Worm (Caenorhabditis elegans) whole organism, L2 larva: ENCODE data around the gene C34E10.10.

Experiments
- R02D3.7 ChIP-seq: fragments of 150-350 bp; optimal IDR thresholded peaks from 2 replicates; lab custom pipeline; 2014; ENCODE audit warnings: missing biosample characterization, missing genetic modification characterization
- Y55F3AM.14 ChIP-seq: fragments of 200-800 bp; sonication (Bioruptor generic); optimal IDR thresholded peaks from 2 replicates; lab custom pipeline; 2018; ENCODE audit warnings: mild to moderate bottlenecking, missing genetic modification characterization, missing compliant biosample characterization
- alr-1 ChIP-seq: fragments of 150-350 bp; optimal IDR thresholded peaks from 2 replicates; lab custom pipeline; 2014; ENCODE audit warnings: missing biosample characterization, missing genetic modification characterization
- blmp-1 ChIP-seq: sonication (generic microtip); optimal IDR thresholded peaks from 2 replicates; lab custom pipeline; 2017; ENCODE audit warnings: missing genetic modification characterization, mild to moderate bottlenecking, missing compliant biosample characterization, antibody characterized with exemption, moderate library complexity; ENCODE audit not compliant: insufficient read depth
- ceh-16 ChIP-seq: fragments of 150-350 bp; optimal IDR thresholded peaks from 2 replicates; lab custom pipeline; 2014; ENCODE audit warnings: missing biosample characterization, missing genetic modification characterization
- ceh-82 ChIP-seq: fragments of 150-350 bp; optimal IDR thresholded peaks from 2 replicates; lab custom pipeline; 2014; ENCODE audit warnings: missing biosample characterization, missing genetic modification characterization
- crh-2 ChIP-seq: sonication (generic microtip); optimal IDR thresholded peaks from 2 replicates; lab custom pipeline; 2017; ENCODE audit warnings: missing biosample characterization, missing genetic modification characterization
- dmd-4 ChIP-seq: sonication (generic microtip); optimal IDR thresholded peaks from 2 replicates; lab custom pipeline; 2017; ENCODE audit warnings: missing biosample characterization, missing genetic modification characterization
- egl-27 ChIP-seq: sonication (generic microtip); optimal IDR thresholded peaks from 3 replicates; lab custom pipeline; 2017; ENCODE audit warnings: missing biosample characterization, missing genetic modification reagents, missing genetic modification characterization
- elt-1 ChIP-seq: fragments of 150-350 bp; optimal IDR thresholded peaks from 2 replicates; lab custom pipeline; 2014; ENCODE audit warnings: missing biosample characterization, missing genetic modification characterization
- elt-3 ChIP-seq: sonication (generic microtip); optimal IDR thresholded peaks from 2 replicates; lab custom pipeline; 2017; ENCODE audit warnings: missing biosample characterization, missing genetic modification characterization
- fos-1 ChIP-seq: fragments of 150-350 bp; optimal IDR thresholded peaks from 2 replicates; lab custom pipeline; 2014; ENCODE audit warnings: missing biosample characterization, missing genetic modification characterization
- gmeb-1 ChIP-seq: fragments of 150-350 bp; optimal IDR thresholded peaks from 2 replicates; lab custom pipeline; 2014; ENCODE audit warnings: missing biosample characterization, missing genetic modification characterization
- lin-11 ChIP-seq: fragments of 150-350 bp; sonication (generic microtip); optimal IDR thresholded peaks from 2 replicates; lab custom pipeline; 2014; ENCODE audit warnings: missing biosample characterization, missing genetic modification characterization, inconsistent platforms, mixed read lengths
- lsy-2 ChIP-seq, 2 experiments: fragments of 150-350 bp in 1 of 2; sonication (generic microtip) in 1 of 2; optimal IDR thresholded peaks; 2 replicates each; lab custom pipeline; 2014 to 2017; ENCODE audit warnings: missing biosample characterization in 2 of 2, missing genetic modification characterization in 2 of 2
- mab-5 ChIP-seq: fragments of 150-350 bp; optimal IDR thresholded peaks from 2 replicates; lab custom pipeline; 2014; ENCODE audit warnings: missing biosample characterization, missing genetic modification characterization
- mbf-1 ChIP-seq: sonication (generic microtip); optimal IDR thresholded peaks from 2 replicates; lab custom pipeline; 2017; ENCODE audit warnings: missing biosample characterization, missing genetic modification characterization
- mdl-1 ChIP-seq, 2 experiments: fragments of 150-350 bp in 1 of 2; sonication (generic microtip) in 1 of 2; optimal IDR thresholded peaks; 2 replicates each; lab custom pipeline; 2017; ENCODE audit warnings: missing biosample characterization in 2 of 2, missing genetic modification characterization in 2 of 2
- nhr-10 ChIP-seq: sonication (generic microtip); optimal IDR thresholded peaks from 2 replicates; lab custom pipeline; 2017; ENCODE audit warnings: missing biosample characterization, missing genetic modification characterization
- nhr-11 ChIP-seq: fragments of 150-350 bp; optimal IDR thresholded peaks from 2 replicates; lab custom pipeline; 2014; ENCODE audit warnings: missing biosample characterization, missing genetic modification characterization
- nhr-12 ChIP-seq: fragments of 150-350 bp; optimal IDR thresholded peaks from 2 replicates; lab custom pipeline; 2014; ENCODE audit warnings: missing biosample characterization, missing genetic modification characterization
- nhr-129 ChIP-seq: fragments of 150-350 bp; optimal IDR thresholded peaks from 2 replicates; lab custom pipeline; 2014; ENCODE audit warnings: missing biosample characterization, missing genetic modification characterization
- nhr-21 ChIP-seq: fragments of 150-350 bp; optimal IDR thresholded peaks from 2 replicates; lab custom pipeline; 2014; ENCODE audit warnings: missing biosample characterization, missing genetic modification characterization
- nhr-237 ChIP-seq: fragments of 150-350 bp; optimal IDR thresholded peaks from 2 replicates; lab custom pipeline; 2014; ENCODE audit warnings: missing biosample characterization, missing genetic modification characterization
- nhr-6 ChIP-seq: fragments of 150-350 bp; optimal IDR thresholded peaks from 2 replicates; lab custom pipeline; 2014; ENCODE audit warnings: missing biosample characterization, missing genetic modification characterization
- nhr-77 ChIP-seq: fragments of 150-350 bp; optimal IDR thresholded peaks from 2 replicates; lab custom pipeline; 2014; ENCODE audit warnings: missing biosample characterization, missing genetic modification characterization
- peb-1 ChIP-seq: fragments of 150-350 bp; optimal IDR thresholded peaks from 2 replicates; lab custom pipeline; 2014; ENCODE audit warnings: missing biosample characterization, missing genetic modification characterization
- sem-4 ChIP-seq: fragments of 150-350 bp; optimal IDR thresholded peaks from 2 replicates; lab custom pipeline; 2014; ENCODE audit warnings: missing biosample characterization, missing genetic modification reagents, missing genetic modification characterization
- skn-1 ChIP-seq: sonication (generic microtip); optimal IDR thresholded peaks from 2 replicates; lab custom pipeline; 2017; ENCODE audit warnings: missing biosample characterization, missing genetic modification characterization
- sma-3 ChIP-seq: sonication (generic microtip); optimal IDR thresholded peaks from 2 replicates; lab custom pipeline; 2016; ENCODE audit warnings: missing genetic modification reagents, missing genetic modification characterization, missing compliant biosample characterization
- sma-9 ChIP-seq, 2 experiments: fragments of 150-350 bp in 1 of 2; sonication (generic microtip) in 1 of 2; optimal IDR thresholded peaks; 2 replicates each; lab custom pipeline; 2014 to 2016; ENCODE audit warnings: missing genetic modification characterization in 2 of 2, mild to moderate bottlenecking in 1 of 2, missing biosample characterization in 1 of 2, missing compliant biosample characterization in 1 of 2, missing genetic modification reagents in 1 of 2, moderate library complexity in 1 of 2
- unc-62 ChIP-seq: fragments of 150-350 bp; optimal IDR thresholded peaks from 2 replicates; lab custom pipeline; 2014; ENCODE audit warnings: missing biosample characterization, missing genetic modification reagents, missing genetic modification characterization
- zag-1 ChIP-seq: fragments of 150-350 bp; optimal IDR thresholded peaks from 2 replicates; lab custom pipeline; 2014; ENCODE audit warnings: missing biosample characterization, missing genetic modification characterization
- ztf-1 ChIP-seq: fragments of 200-800 bp; sonication (Bioruptor generic); conservative IDR thresholded peaks from 2 replicates; pipeline ENCODE4 v1.3.6; 2022; ENCODE audit warnings: missing genetic modification characterization, missing compliant biosample characterization
- ztf-11 ChIP-seq: sonication (generic microtip); optimal IDR thresholded peaks from 2 replicates; lab custom pipeline; 2017; ENCODE audit warnings: missing biosample characterization, missing genetic modification characterization
- ztf-4 ChIP-seq: fragments of 150-350 bp; optimal IDR thresholded peaks from 2 replicates; lab custom pipeline; 2014; ENCODE audit warnings: missing biosample characterization, missing genetic modification characterization

C34E10.10 gene

ce11 chrIII:5245067-5245466 is 17.4 kb upstream of the C34E10.10 start:
- TF ChIP-seq sma-9 (GFP tag; optimal IDR thresholded peaks at IDR 0.05; lab: Kevin White, UChicago) (no peak), sma-9 (tag; optimal IDR thresholded peaks at IDR 0.05; lab: Kevin White, UChicago) (no peak), nhr-10 (tag; lab: Kevin White, UChicago) (no peak), nhr-12 (tag; lab: Kevin White, UChicago) (no peak), crh-2 (tag; lab: Kevin White, UChicago) (no peak), nhr-237 (tag; lab: Kevin White, UChicago) (no peak), elt-3 (tag; lab: Kevin White, UChicago) (no peak), egl-27 (tag; lab: Kevin White, UChicago) (no peak)
- TF ChIP-seq, all 48 proteins: peak for 0

ce11 chrIII:5244539-5244938 is 16.9 kb upstream of the C34E10.10 start, which contains the start of gene cnd-1:
TSS of gene cnd-1 (minus strand) at chrIII:5244639.
- TF ChIP-seq ztf-4 (tag; lab: Kevin White, UChicago) (no peak), ztf-1 (GFP tag; lab: Robert Waterston, UW) (no peak), nhr-129 (tag; lab: Kevin White, UChicago) (no peak), nhr-21 (no peak), sma-9 (GFP tag; optimal IDR thresholded peaks at IDR 0.05; lab: Kevin White, UChicago) (no peak), sma-9 (tag; optimal IDR thresholded peaks at IDR 0.05; lab: Kevin White, UChicago) (no peak), skn-1 (tag; lab: Kevin White, UChicago) (no peak), zag-1 (tag; lab: Kevin White, UChicago) (no peak), R02D3.7 (tag; lab: Kevin White, UChicago) (no peak), ceh-82 (no peak), nhr-77 (tag; lab: Kevin White, UChicago) (no peak), lsy-2 (tag; optimal IDR thresholded peaks at IDR 0.05; lab: Kevin White, UChicago) (no peak), sem-4 (tag; lab: Kevin White, UChicago) (no peak), mbf-1 (tag; lab: Kevin White, UChicago) (no peak), ceh-16 (no peak)

- no peak for TF ChIP-seq ztf-11 (tag; lab: Kevin White, UChicago)
- no peak for TF ChIP-seq ztf-1 (GFP tag; lab: Robert Waterston, UW)
- no peak for TF ChIP-seq elt-1
- TF ChIP-seq sma-9 (GFP tag; optimal IDR thresholded peaks at IDR 0.05; lab: Kevin White, UChicago): no peak
- no peak for TF ChIP-seq sma-9 (tag; optimal IDR thresholded peaks at IDR 0.05; lab: Kevin White, UChicago)
- no peak for TF ChIP-seq lsy-2 (tag; optimal IDR thresholded peaks at IDR 0.05; lab: Kevin White, UChicago)
- TF ChIP-seq nhr-12 (tag; lab: Kevin White, UChicago): no peak
- no peak for TF ChIP-seq unc-62 (GFP tag; lab: Kevin White, UChicago)
- no peak for TF ChIP-seq nhr-77 (tag; lab: Kevin White, UChicago)
- TF ChIP-seq peb-1: no peak
Observed at ce11 chrIII:5241854-5242253, 14.2 kb upstream of the C34E10.10 start.

ce11 chrIII:5236104-5236503 is 8.4 kb upstream of the C34E10.10 start, which contains the start of gene prx-10:
TSS of gene prx-10 (plus strand) at chrIII:5236404.
- TF ChIP-seq fos-1 (tag; lab: Kevin White, UChicago) (peak; percentile 13), zag-1 (tag; lab: Kevin White, UChicago) (no peak), Y55F3AM.14 (GFP tag; lab: Kevin White, UChicago) (no peak)

ce11 chrIII:5234312-5234711 is 6.6 kb upstream of the C34E10.10 start, which contains the start of gene mrps-26:
TSS of gene mrps-26 (plus strand) at chrIII:5234612.
- no peak for TF ChIP-seq nhr-11
- no peak for TF ChIP-seq sem-4 (tag; lab: Kevin White, UChicago)
- TF ChIP-seq nhr-237 (tag; lab: Kevin White, UChicago): no peak
- TF ChIP-seq sma-9 (GFP tag; optimal IDR thresholded peaks at IDR 0.05; lab: Kevin White, UChicago): no peak
- no peak for TF ChIP-seq sma-9 (tag; optimal IDR thresholded peaks at IDR 0.05; lab: Kevin White, UChicago)
- no peak for TF ChIP-seq peb-1
- no peak for TF ChIP-seq blmp-1 (tag; lab: Kevin White, UChicago)

- TF ChIP-seq nhr-237 (tag; lab: Kevin White, UChicago): no peak
- TF ChIP-seq nhr-6 (tag; lab: Kevin White, UChicago): no peak
- TF ChIP-seq gmeb-1 (tag; lab: Kevin White, UChicago): no peak
- no peak for TF ChIP-seq dmd-4 (tag; lab: Kevin White, UChicago)
- TF ChIP-seq nhr-12 (tag; lab: Kevin White, UChicago): no peak
- no peak for TF ChIP-seq ztf-11 (tag; lab: Kevin White, UChicago)
- no peak for TF ChIP-seq alr-1 (tag; lab: Kevin White, UChicago)
- TF ChIP-seq crh-2 (tag; lab: Kevin White, UChicago): no peak
- TF ChIP-seq lin-11 (tag; lab: Kevin White, UChicago): no peak
- TF ChIP-seq mdl-1 (tag; optimal IDR thresholded peaks at IDR 0.05; lab: Kevin White, UChicago): no peak
- TF ChIP-seq mab-5: no peak
- no peak for TF ChIP-seq nhr-10 (tag; lab: Kevin White, UChicago)
- TF ChIP-seq unc-62 (GFP tag; lab: Kevin White, UChicago): no peak
- no peak for TF ChIP-seq sem-4 (tag; lab: Kevin White, UChicago)
- no peak for TF ChIP-seq Y55F3AM.14 (GFP tag; lab: Kevin White, UChicago)
- TF ChIP-seq sma-3 (GFP tag; lab: Kevin White, UChicago): no peak
- TF ChIP-seq, all 48 proteins: peak for 0
Observed at ce11 chrIII:5233140-5233539, 5.5 kb upstream of the C34E10.10 start.
